Fruit fly (Drosophila melanogaster) whole organism: Measurements from ENCODE around the gene CG17404.

Experiments
- CG8478 ChIP-seq: fragments of >200 bp; optimal IDR thresholded peaks from 2 replicates; lab custom pipeline; 2018; ENCODE audit warnings: inconsistent platforms
- usp ChIP-seq: fragments of >200 bp; optimal IDR thresholded peaks from 2 replicates; lab custom pipeline; 2017; ENCODE audit warnings: missing biosample characterization, missing genetic modification characterization, mixed read lengths

- TF ChIP-seq usp (no peak), CG8478 (lab: Kevin White, UChicago) (no peak)
These were observed 26.7 kb upstream of the CG17404 start for dm6 chr3R:12251534-12251933.
